Worm (Caenorhabditis elegans) whole organism, mixed stage, embryonic: Measurements from ENCODE around the gene zfp-2.

ENCODE experiments used
- blmp-1 ChIP-seq: fragments of 150-350 bp; optimal IDR thresholded peaks from 2 replicates; lab custom pipeline; 2014; ENCODE audit warnings: missing biosample characterization, missing genetic modification characterization
- elt-1 ChIP-seq: sonication (generic microtip); optimal IDR thresholded peaks from 2 replicates; lab custom pipeline; 2017; ENCODE audit warnings: missing genetic modification characterization, mild to moderate bottlenecking, missing compliant biosample characterization, antibody characterized with exemption, moderate library complexity, borderline replicate concordance; ENCODE audit not compliant: insufficient read depth
- elt-3 ChIP-seq: fragments of 150-350 bp; optimal IDR thresholded peaks from 2 replicates; lab custom pipeline; 2014; ENCODE audit warnings: missing biosample characterization, missing genetic modification characterization
- lin-13 ChIP-seq: fragments of 150-350 bp; optimal IDR thresholded peaks from 2 replicates; lab custom pipeline; 2014; ENCODE audit warnings: missing biosample characterization, missing genetic modification characterization
- lsy-2 ChIP-seq: fragments of 150-350 bp; optimal IDR thresholded peaks from 2 replicates; lab custom pipeline; 2014; ENCODE audit warnings: missing biosample characterization, missing genetic modification characterization
- nhr-2 ChIP-seq: fragments of 150-350 bp; optimal IDR thresholded peaks from 2 replicates; lab custom pipeline; 2014; ENCODE audit warnings: missing biosample characterization, missing genetic modification characterization
- nhr-28 ChIP-seq: fragments of 150-350 bp; optimal IDR thresholded peaks from 2 replicates; lab custom pipeline; 2014; ENCODE audit warnings: missing biosample characterization, missing genetic modification characterization
- nhr-76 ChIP-seq: sonication (generic microtip); optimal IDR thresholded peaks from 2 replicates; lab custom pipeline; 2017; ENCODE audit warnings: missing biosample characterization, missing genetic modification characterization
- unc-39 ChIP-seq: fragments of 150-350 bp; optimal IDR thresholded peaks from 2 replicates; lab custom pipeline; 2014; ENCODE audit warnings: missing biosample characterization, missing genetic modification characterization
- ztf-11 ChIP-seq: fragments of 150-350 bp; optimal IDR thresholded peaks from 2 replicates; lab custom pipeline; 2014; ENCODE audit warnings: missing biosample characterization, missing genetic modification characterization

- TF ChIP-seq lsy-2 (tag; lab: Kevin White, UChicago) (no peak), nhr-28 (tag; lab: Kevin White, UChicago) (no peak), lin-13 (tag; lab: Kevin White, UChicago) (no peak), nhr-2 (no peak), unc-39 (tag; lab: Kevin White, UChicago) (no peak), elt-3 (tag; lab: Kevin White, UChicago) (no peak), nhr-76 (no peak), blmp-1 (tag; lab: Kevin White, UChicago) (no peak), ztf-11 (no peak), elt-1 (no peak)
Measured at ce11 chrII:9589667-9590066, 32.2 kb downstream of the zfp-2 start, which contains the start of gene eral-1.
